Worm (Caenorhabditis elegans) whole organism, L1 larva: ENCODE results near the gene cut-2.

Source experiments
- C04F5.9 ChIP-seq: sonication (generic microtip); optimal IDR thresholded peaks from 2 replicates; lab custom pipeline; 2016; ENCODE audit warnings: missing genetic modification characterization, missing compliant biosample characterization
- C16A3.4 ChIP-seq: fragments of 150-350 bp; optimal IDR thresholded peaks from 2 replicates; lab custom pipeline; 2014; ENCODE audit warnings: missing biosample characterization, missing genetic modification characterization
- C34B4.2 ChIP-seq: sonication (generic microtip); optimal IDR thresholded peaks from 2 replicates; lab custom pipeline; 2017; ENCODE audit warnings: mild to moderate bottlenecking, missing genetic modification characterization, missing compliant biosample characterization
- F16B12.6 ChIP-seq: fragments of 150-350 bp; optimal IDR thresholded peaks from 2 replicates; lab custom pipeline; 2014; ENCODE audit warnings: missing biosample characterization, missing genetic modification characterization
- aly-2 ChIP-seq: fragments of 150-350 bp; optimal IDR thresholded peaks from 2 replicates; lab custom pipeline; 2014; ENCODE audit warnings: missing biosample characterization, missing genetic modification characterization
- blmp-1 ChIP-seq: fragments of 150-350 bp; optimal IDR thresholded peaks from 2 replicates; lab custom pipeline; 2014; ENCODE audit warnings: missing biosample characterization, missing genetic modification characterization
- ceh-8 ChIP-seq: fragments of 200-800 bp; sonication (Bioruptor generic); optimal IDR thresholded peaks from 2 replicates; lab custom pipeline; 2018; ENCODE audit warnings: mild to moderate bottlenecking, missing genetic modification characterization, moderate library complexity, missing compliant biosample characterization
- ceh-90 ChIP-seq: sonication (generic microtip); optimal IDR thresholded peaks from 2 replicates; lab custom pipeline; 2016; ENCODE audit warnings: missing genetic modification characterization, missing compliant biosample characterization
- dpl-1 ChIP-seq, 3 experiments: fragments of 150-350 bp in 2 of 3; sonication (generic microtip) in 1 of 3; optimal IDR thresholded peaks; 2 replicates each; lab custom pipeline; 2014 to 2017; ENCODE audit warnings: missing biosample characterization in 3 of 3, missing genetic modification characterization in 3 of 3, missing genetic modification reagents in 3 of 3
- efl-1 ChIP-seq, 4 experiments: fragments of 150-350 bp; optimal IDR thresholded peaks in 3 of 4; peaks in 1 of 4; 1 replicate in 1 of 4; 2 replicates in 3 of 4; lab custom pipeline; 2014; ENCODE audit warnings: missing biosample characterization in 2 of 4, missing genetic modification characterization in 2 of 4, missing genetic modification reagents in 2 of 4
- elt-2 ChIP-seq: sonication (generic microtip); optimal IDR thresholded peaks from 2 replicates; lab custom pipeline; 2016; ENCODE audit warnings: missing genetic modification characterization, mild to moderate bottlenecking, inconsistent platforms, missing compliant biosample characterization, missing genetic modification reagents
- elt-3 ChIP-seq, 6 experiments: fragments of 150-350 bp in 1 of 6; sonication (generic microtip); optimal IDR thresholded peaks; 2 replicates each; lab custom pipeline; 2017 to 2018; ENCODE audit warnings: missing biosample characterization in 6 of 6, missing genetic modification characterization in 6 of 6, inconsistent platforms in 1 of 6
- fkh-10 ChIP-seq: sonication (generic microtip); optimal IDR thresholded peaks from 2 replicates; lab custom pipeline; 2017; ENCODE audit warnings: missing biosample characterization, missing genetic modification reagents, missing genetic modification characterization
- grh-1 ChIP-seq: fragments of 200-800 bp; sonication (Bioruptor generic); IDR thresholded peaks from 2 replicates; pipeline ENCODE4 v1.3.6; 2022; ENCODE audit warnings: missing genetic modification reagents, missing genetic modification characterization, missing compliant biosample characterization
- hlh-4 ChIP-seq: sonication (generic microtip); optimal IDR thresholded peaks from 2 replicates; lab custom pipeline; 2016; ENCODE audit warnings: mild to moderate bottlenecking, missing genetic modification characterization, missing compliant biosample characterization
- hpl-2 ChIP-seq: fragments of 150-350 bp; optimal IDR thresholded peaks from 2 replicates; lab custom pipeline; 2014; ENCODE audit warnings: missing biosample characterization, missing genetic modification reagents, missing genetic modification characterization
- irx-1 ChIP-seq: sonication (generic microtip); optimal IDR thresholded peaks from 2 replicates; lab custom pipeline; 2016; ENCODE audit warnings: missing genetic modification characterization, missing compliant biosample characterization
- isw-1 ChIP-seq: fragments of 200-800 bp; sonication (Bioruptor generic); IDR thresholded peaks from 2 replicates; pipeline ENCODE4 v1.3.6; 2022; ENCODE audit warnings: missing genetic modification characterization, missing compliant biosample characterization
- jun-1 ChIP-seq: fragments of 150-350 bp; optimal IDR thresholded peaks from 2 replicates; lab custom pipeline; 2014; ENCODE audit warnings: missing biosample characterization, missing genetic modification reagents, missing genetic modification characterization
- lin-14 ChIP-seq: fragments of 200-800 bp; sonication (Bioruptor generic); optimal IDR thresholded peaks from 2 replicates; lab custom pipeline; 2018; ENCODE audit warnings: mild to moderate bottlenecking, missing genetic modification characterization, moderate library complexity, missing compliant biosample characterization
- lin-35 ChIP-seq, 2 experiments: fragments of 150-350 bp; optimal IDR thresholded peaks; 2 replicates each; lab custom pipeline; 2014; ENCODE audit warnings: missing biosample characterization in 2 of 2, missing genetic modification characterization in 2 of 2, missing genetic modification reagents in 2 of 2
- lir-3 ChIP-seq: sonication (generic microtip); optimal IDR thresholded peaks from 2 replicates; lab custom pipeline; 2016; ENCODE audit warnings: mild to moderate bottlenecking, missing genetic modification characterization, moderate library complexity, missing compliant biosample characterization; ENCODE audit not compliant: poor library complexity
- lsy-2 ChIP-seq, 2 experiments: fragments of 150-350 bp; optimal IDR thresholded peaks; 2 replicates each; lab custom pipeline; 2014; ENCODE audit warnings: missing biosample characterization in 2 of 2, missing genetic modification characterization in 2 of 2
- mep-1 ChIP-seq: fragments of 150-350 bp; optimal IDR thresholded peaks from 2 replicates; lab custom pipeline; 2014; ENCODE audit warnings: missing biosample characterization, missing genetic modification characterization
- nhr-19 ChIP-seq: fragments of 200-800 bp; sonication (Bioruptor generic); conservative IDR thresholded peaks from 2 replicates; pipeline ENCODE4 v1.3.6; 2022; ENCODE audit warnings: missing genetic modification characterization, missing compliant biosample characterization
- nhr-20 ChIP-seq: sonication (generic microtip); optimal IDR thresholded peaks from 2 replicates; lab custom pipeline; 2016; ENCODE audit warnings: mild to moderate bottlenecking, missing genetic modification characterization, missing compliant biosample characterization
- nhr-47 ChIP-seq: sonication (generic microtip); optimal IDR thresholded peaks from 2 replicates; lab custom pipeline; 2016; ENCODE audit warnings: mild to moderate bottlenecking, missing genetic modification characterization, moderate library complexity, missing compliant biosample characterization
- nhr-71 ChIP-seq: sonication (generic microtip); optimal IDR thresholded peaks from 2 replicates; lab custom pipeline; 2016; ENCODE audit warnings: mild to moderate bottlenecking, missing genetic modification characterization, moderate library complexity, missing compliant biosample characterization
- nhr-77 ChIP-seq: fragments of 150-350 bp; optimal IDR thresholded peaks from 2 replicates; lab custom pipeline; 2014; ENCODE audit warnings: missing biosample characterization, missing genetic modification characterization
- nhr-85 ChIP-seq: sonication (generic microtip); peaks from one replicate; lab custom pipeline; 2016; ENCODE audit warnings: missing genetic modification characterization, inconsistent platforms, missing compliant biosample characterization
- nhr-90 ChIP-seq: sonication (generic microtip); optimal IDR thresholded peaks from 2 replicates; lab custom pipeline; 2016; ENCODE audit warnings: mild to moderate bottlenecking, missing genetic modification characterization, missing compliant biosample characterization; ENCODE audit not compliant: poor library complexity
- pag-3 ChIP-seq: sonication (generic microtip); optimal IDR thresholded peaks from 2 replicates; lab custom pipeline; 2017; ENCODE audit warnings: missing genetic modification characterization, mild to moderate bottlenecking, missing compliant biosample characterization, antibody characterized with exemption, borderline replicate concordance; ENCODE audit not compliant: insufficient read depth
- pax-3 ChIP-seq: fragments of 200-800 bp; sonication (Bioruptor generic); optimal IDR thresholded peaks from 2 replicates; lab custom pipeline; 2018; ENCODE audit warnings: mild to moderate bottlenecking, missing genetic modification characterization, moderate library complexity, missing compliant biosample characterization
- rnt-1 ChIP-seq: sonication (generic microtip); optimal IDR thresholded peaks from 2 replicates; lab custom pipeline; 2016; ENCODE audit warnings: mild to moderate bottlenecking, missing genetic modification characterization, moderate library complexity, missing compliant biosample characterization
- snpc-4 ChIP-seq: fragments of 150-350 bp; optimal IDR thresholded peaks from 2 replicates; lab custom pipeline; 2014; ENCODE audit warnings: missing biosample characterization, missing genetic modification characterization
- snu-23 ChIP-seq: sonication (generic microtip); optimal IDR thresholded peaks from 2 replicates; lab custom pipeline; 2016; ENCODE audit warnings: missing genetic modification characterization, missing compliant biosample characterization
- sox-4 ChIP-seq: sonication (generic microtip); optimal IDR thresholded peaks from 2 replicates; lab custom pipeline; 2016; ENCODE audit warnings: missing genetic modification characterization, missing compliant biosample characterization
- unc-62 ChIP-seq: fragments of 150-350 bp; optimal IDR thresholded peaks from 2 replicates; lab custom pipeline; 2014; ENCODE audit warnings: missing biosample characterization, missing genetic modification reagents, missing genetic modification characterization
- zip-4 ChIP-seq: fragments of 200-800 bp; sonication (Bioruptor generic); optimal IDR thresholded peaks from 2 replicates; lab custom pipeline; 2018; ENCODE audit warnings: mild to moderate bottlenecking, missing genetic modification characterization, moderate library complexity, missing compliant biosample characterization
- ztf-11 ChIP-seq, 2 experiments: sonication (generic microtip); optimal IDR thresholded peaks; 2 replicates each; lab custom pipeline; 2016 to 2017; ENCODE audit warnings: missing genetic modification characterization in 2 of 2, missing biosample characterization in 1 of 2, missing compliant biosample characterization in 1 of 2

cut-2 gene

ce11 chrV:13375861-13376260 is 38.9 kb upstream of the cut-2 start:
- no peak for TF ChIP-seq C04F5.9
- TF ChIP-seq hpl-2 (GFP tag; lab: Kevin White, UChicago): no peak
- TF ChIP-seq nhr-90: peak; percentile 26
- TF ChIP-seq sox-4 (tag; lab: Kevin White, UChicago): no peak
- no peak for TF ChIP-seq nhr-77
- peak; percentile 14 for TF ChIP-seq C16A3.4 (tag; lab: Kevin White, UChicago)
- TF ChIP-seq snu-23 (GFP tag; lab: Kevin White, UChicago): peak; percentile 30
- TF ChIP-seq nhr-85 (tag; lab: Kevin White, UChicago): peak; percentile 95
- TF ChIP-seq C34B4.2 (tag; lab: Kevin White, UChicago): no peak
- no peak for TF ChIP-seq nhr-19 (GFP tag; lab: Robert Waterston, UW)
- TF ChIP-seq ztf-11 (tag; optimal IDR thresholded peaks at IDR 0.05; lab: Kevin White, UChicago): no peak
- TF ChIP-seq elt-3 (tag; optimal IDR thresholded peaks at IDR 0.05; lab: Kevin White, UChicago): peak in 1 of 6 experiments; percentile 12
- no peak for TF ChIP-seq hlh-4 (tag; lab: Kevin White, UChicago)
- peak; percentile 83 for TF ChIP-seq lin-14 (GFP tag; lab: Kevin White, UChicago)
- TF ChIP-seq nhr-20 (tag; lab: Kevin White, UChicago): peak; percentile 38
- peak; percentile 19 for TF ChIP-seq nhr-71 (tag; lab: Kevin White, UChicago)
- no peak for TF ChIP-seq ceh-90
- TF ChIP-seq dpl-1 (GFP tag; optimal IDR thresholded peaks at IDR 0.05; lab: Kevin White, UChicago): peak in 1 of 3 experiments; percentile 1
- TF ChIP-seq lsy-2 (tag; optimal IDR thresholded peaks at IDR 0.05; lab: Kevin White, UChicago): peak in 1 of 2 experiments; percentile 70
- TF ChIP-seq efl-1 (optimal IDR thresholded peaks at IDR 0.05; lab: Kevin White, UChicago): no peak
- no peak for TF ChIP-seq efl-1 (GFP tag; optimal IDR thresholded peaks at IDR 0.05 in 1 of 2; lab: Kevin White, UChicago)
- TF ChIP-seq fkh-10: no peak
- TF ChIP-seq grh-1 (GFP tag; lab: Robert Waterston, UW): peak; percentile 94
- TF ChIP-seq mep-1: peak; percentile 55
- no peak for TF ChIP-seq lir-3 (tag; lab: Kevin White, UChicago)
- TF ChIP-seq rnt-1 (tag; lab: Kevin White, UChicago): peak; percentile 19
- peak; percentile 2 for TF ChIP-seq nhr-47
- peak; percentile 71 for TF ChIP-seq blmp-1 (tag; lab: Kevin White, UChicago)
- TF ChIP-seq aly-2 (tag; lab: Kevin White, UChicago): no peak
- no peak for TF ChIP-seq unc-62 (GFP tag; lab: Kevin White, UChicago)

- TF ChIP-seq jun-1 (tag; lab: Kevin White, UChicago): peak; percentile 15
- TF ChIP-seq lir-3 (tag; lab: Kevin White, UChicago): no peak
- no peak for TF ChIP-seq hpl-2 (GFP tag; lab: Kevin White, UChicago)
- no peak for TF ChIP-seq sox-4 (tag; lab: Kevin White, UChicago)
- no peak for TF ChIP-seq efl-1 (optimal IDR thresholded peaks at IDR 0.05; lab: Kevin White, UChicago)
- TF ChIP-seq efl-1 (GFP tag; optimal IDR thresholded peaks at IDR 0.05 in 1 of 2; lab: Kevin White, UChicago): peak in 1 of 2 experiments; percentile 60
- TF ChIP-seq pag-3: no peak
- no peak for TF ChIP-seq snpc-4 (tag; lab: Kevin White, UChicago)
- no peak for TF ChIP-seq elt-3 (tag; optimal IDR thresholded peaks at IDR 0.05; lab: Kevin White, UChicago)
- TF ChIP-seq irx-1 (tag; lab: Kevin White, UChicago): no peak
- TF ChIP-seq nhr-90: peak; percentile 16
- peak; percentile 30 for TF ChIP-seq nhr-20 (tag; lab: Kevin White, UChicago)
- TF ChIP-seq lin-35 (GFP tag; optimal IDR thresholded peaks at IDR 0.05; lab: Kevin White, UChicago): peak in 1 of 2 experiments; percentile 48
- no peak for TF ChIP-seq C16A3.4 (tag; lab: Kevin White, UChicago)
- TF ChIP-seq nhr-71 (tag; lab: Kevin White, UChicago): peak; percentile 37
- TF ChIP-seq dpl-1 (GFP tag; optimal IDR thresholded peaks at IDR 0.05; lab: Kevin White, UChicago): peak in 1 of 3 experiments; percentile 9
- no peak for TF ChIP-seq ceh-8 (GFP tag; lab: Kevin White, UChicago)
- no peak for TF ChIP-seq F16B12.6 (tag; lab: Kevin White, UChicago)
- no peak for TF ChIP-seq zip-4 (GFP tag; lab: Kevin White, UChicago)
- peak; percentile 26 for TF ChIP-seq pax-3 (tag; lab: Kevin White, UChicago)
- TF ChIP-seq isw-1: no peak
- no peak for TF ChIP-seq blmp-1 (tag; lab: Kevin White, UChicago)
- peak; percentile 97 for TF ChIP-seq elt-2 (tag; lab: Kevin White, UChicago)
Measured at ce11 chrV:13377130-13377529, 37.6 kb upstream of the cut-2 start.
